Worm (Caenorhabditis elegans): ENCODE data around the gene C17H12.2.

The C17H12.2 gene

DNA sequence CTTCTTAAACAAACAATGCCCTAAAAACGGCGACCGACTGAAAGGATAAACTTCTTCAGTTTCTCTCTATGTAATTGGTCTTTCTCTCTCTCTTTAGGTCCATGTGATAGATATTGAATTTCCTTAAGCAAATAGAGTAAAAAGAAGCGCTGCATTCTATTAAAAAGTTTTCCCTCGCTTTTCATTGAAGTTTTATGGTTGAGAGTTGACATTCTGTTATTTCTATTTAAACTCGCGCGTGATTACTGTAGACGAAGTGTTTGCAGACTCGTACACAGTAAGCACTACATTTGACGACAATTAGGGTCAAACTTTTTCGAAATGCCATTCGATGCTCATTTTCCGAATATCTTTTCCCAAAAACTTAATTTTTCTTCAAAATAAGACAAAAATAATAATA lies 13.1 kb downstream of the C17H12.2 start:
- TF ChIP-seq hmg-1.2 (GFP tag; IDR thresholded peaks at IDR 0.05), result peak; percentile 15; the same call in 1 of the 2 replicates
- 0 out of 2 replicates have a peak, but pooled peaks have one; percentile 19 for TF ChIP-seq D2030.7 (GFP tag; IDR thresholded peaks at IDR 0.05)
- peak; percentile 19 for TF ChIP-seq xnd-1 (tag; optimal IDR thresholded peaks at IDR 0.05)
- peak; percentile 20; the same call in 1 of the 2 replicates for TF ChIP-seq madf-8 (GFP tag; conservative IDR thresholded peaks at IDR 0.05)
- TF ChIP-seq dpl-1 (GFP tag; optimal IDR thresholded peaks at IDR 0.05), result peak; percentile 34
- TF ChIP-seq lsl-1 (GFP tag; optimal IDR thresholded peaks at IDR 0.05), result peak; percentile 79
- peak; percentile 61 for TF ChIP-seq efl-1 (GFP tag; optimal IDR thresholded peaks at IDR 0.05)
- no peak for TF ChIP-seq repo-1 (tag; optimal IDR thresholded peaks at IDR 0.05)
- no peak for TF ChIP-seq lag-1 (GFP tag; IDR thresholded peaks at IDR 0.05)
- no peak for TF ChIP-seq sea-2 (GFP tag; IDR thresholded peaks at IDR 0.05)
- TF ChIP-seq snpc-4 (GFP tag; optimal IDR thresholded peaks at IDR 0.05), result no peak
- peak in 2 of 4 experiments; percentile 65 to 71 for TF ChIP-seq snpc-4 (tag; optimal IDR thresholded peaks at IDR 0.05)
- peak; percentile 32 for TF ChIP-seq unc-130 (GFP tag; optimal IDR thresholded peaks at IDR 0.05)
- TF ChIP-seq lin-54 (GFP tag; optimal IDR thresholded peaks at IDR 0.05), result peak; percentile 46

DNA sequence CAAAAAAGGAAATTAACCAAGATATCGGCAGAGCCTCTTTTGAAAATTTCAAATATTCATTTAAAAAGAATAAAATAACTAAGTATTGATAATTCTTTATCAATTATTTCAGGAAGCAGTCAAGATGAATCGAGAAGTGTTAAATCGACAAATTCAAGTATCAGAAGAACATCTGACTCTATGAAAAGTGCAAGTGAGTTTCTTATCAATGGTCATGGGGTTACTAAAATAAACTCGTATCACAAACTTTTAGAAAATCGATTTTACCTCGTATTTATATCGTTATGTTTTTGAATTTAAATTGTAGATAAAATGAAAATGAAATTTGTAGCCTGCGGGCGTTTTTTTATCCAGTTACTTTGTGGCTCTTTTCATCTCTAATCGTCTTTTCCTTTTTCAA lies 18.7 kb downstream of the C17H12.2 start:
- no peak for TF ChIP-seq efl-1 (GFP tag; optimal IDR thresholded peaks at IDR 0.05)
- no peak for TF ChIP-seq cebp-2 (GFP tag; IDR thresholded peaks at IDR 0.05)
- no peak for TF ChIP-seq T26A5.8 (tag; optimal IDR thresholded peaks at IDR 0.05)
- peak; percentile 3 for TF ChIP-seq nhr-80 (tag; optimal IDR thresholded peaks at IDR 0.05)
- TF ChIP-seq F23B12.7 (tag; optimal IDR thresholded peaks at IDR 0.05; ENCODE audit: insufficient read depth), result no peak
- TF ChIP-seq lag-1 (GFP tag; IDR thresholded peaks at IDR 0.05), result no peak

DNA sequence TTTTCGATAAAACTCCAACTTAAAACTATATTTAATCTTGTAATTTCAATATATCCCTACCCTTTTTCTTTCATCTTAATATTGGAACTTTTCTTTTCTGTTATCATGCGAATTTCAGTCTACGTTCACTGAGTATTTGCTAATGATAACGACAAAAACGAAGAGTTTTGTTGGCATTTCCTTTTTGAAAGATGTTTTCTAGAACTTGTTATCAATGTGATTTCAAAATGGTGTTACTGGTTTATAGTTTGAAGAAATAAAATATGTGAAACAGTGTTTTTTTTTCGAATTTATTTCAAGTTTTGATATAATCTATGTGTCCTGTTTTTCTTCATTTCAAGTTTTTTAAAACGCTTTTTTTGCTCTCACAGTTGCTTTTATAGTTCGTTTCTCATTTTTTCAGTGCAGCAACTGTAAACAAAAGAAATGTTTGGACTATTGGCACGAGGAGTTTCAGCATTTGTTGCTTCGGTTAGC lies 19.8 kb downstream of the C17H12.2 start, which contains the start of gene anat-1:
Gene anat-1 (plus strand): TSS at position 427 of the 477 bp plus-strand sequence.
- no peak for TF ChIP-seq T07F8.4 (tag; optimal IDR thresholded peaks at IDR 0.05)
- TF ChIP-seq snpc-1.1 (tag; optimal IDR thresholded peaks at IDR 0.05; ENCODE audit: insufficient read depth), result no peak
- no peak for TF ChIP-seq madf-3 (GFP tag; IDR thresholded peaks at IDR 0.05)
- TF ChIP-seq zfh-2 (GFP tag; conservative IDR thresholded peaks at IDR 0.05), result no peak
- no peak for TF ChIP-seq F22D6.2 (tag; optimal IDR thresholded peaks at IDR 0.05)
- TF ChIP-seq lin-26 (GFP tag; IDR thresholded peaks at IDR 0.05), result no peak
- no peak for TF ChIP-seq akir-1 (GFP tag; optimal IDR thresholded peaks at IDR 0.05)
- TF ChIP-seq nhr-80 (tag; optimal IDR thresholded peaks at IDR 0.05), result no peak
- no peak for TF ChIP-seq bed-1 (GFP tag; IDR thresholded peaks at IDR 0.05)
- TF ChIP-seq repo-1 (tag; optimal IDR thresholded peaks at IDR 0.05), result no peak

DNA sequence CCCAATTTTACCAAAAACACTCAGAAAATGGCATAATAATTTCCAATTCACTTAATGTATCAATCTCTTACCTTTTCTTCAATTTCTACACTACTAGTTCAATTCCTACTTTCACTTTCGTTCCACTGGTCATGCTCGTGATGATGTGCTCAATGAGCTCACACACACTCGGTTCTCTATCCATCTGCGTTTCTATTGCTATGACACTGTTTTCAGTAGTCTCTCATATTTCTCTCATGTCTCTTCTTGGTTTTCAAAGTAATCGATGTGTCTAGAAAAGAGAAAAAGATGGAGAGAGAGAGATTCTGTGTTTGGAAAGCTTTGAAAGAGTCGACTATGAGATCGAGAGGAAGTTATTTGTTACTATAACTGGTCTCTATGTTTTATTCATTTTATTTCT lies 23.0 kb downstream of the C17H12.2 start:
- TF ChIP-seq lin-40 (tag; optimal IDR thresholded peaks at IDR 0.05) (peak; percentile 36), attf-5 (GFP tag; optimal IDR thresholded peaks at IDR 0.05) (peak; percentile 3), hmg-20 (GFP tag; IDR thresholded peaks at IDR 0.05) (no peak), cebp-1 (GFP tag; IDR thresholded peaks at IDR 0.05) (no peak), cebp-1 (tag; optimal IDR thresholded peaks at IDR 0.05) (peak; percentile 56), nhr-80 (tag; optimal IDR thresholded peaks at IDR 0.05) (peak; percentile 33), hmg-1.2 (GFP tag; IDR thresholded peaks at IDR 0.05) (peak; percentile 90), sdz-38 (tag; optimal IDR thresholded peaks at IDR 0.05) (no peak), K12H6.12 (tag; optimal IDR thresholded peaks at IDR 0.05) (peak; percentile 24)

DNA sequence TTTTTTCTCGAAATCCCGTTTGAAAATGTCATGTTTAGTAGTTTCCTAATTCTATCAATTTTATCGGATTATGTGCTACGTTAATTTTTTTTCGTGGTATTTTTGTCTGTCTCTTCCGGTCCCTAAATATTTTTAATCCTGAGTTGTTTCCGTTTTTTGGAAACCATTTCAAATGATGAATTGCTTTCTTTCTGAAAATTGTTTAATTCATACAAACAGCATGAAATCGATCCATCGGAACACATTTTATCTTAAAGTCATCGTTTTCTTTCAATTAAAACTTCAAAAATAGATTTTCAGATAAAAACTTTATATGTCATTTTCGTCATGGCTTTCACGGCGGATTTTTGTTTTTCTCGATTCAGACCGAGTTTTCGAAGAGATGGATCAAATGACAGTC lies 27.9 kb downstream of the C17H12.2 start, which contains the start of gene spd-3:
Gene spd-3 (plus strand): TSS at position 301 of the 400 bp plus-strand sequence.
- TF ChIP-seq nfya-1 (tag; optimal IDR thresholded peaks at IDR 0.05; ENCODE audit: borderline replicate concordance, insufficient read depth) (no peak), mcd-1 (GFP tag; IDR thresholded peaks at IDR 0.05) (no peak), snpc-4 (GFP tag; optimal IDR thresholded peaks at IDR 0.05) (no peak), snpc-4 (tag; optimal IDR thresholded peaks at IDR 0.05) (peak in 1 of 4 experiments; percentile 40), ceh-27 (GFP tag; optimal IDR thresholded peaks at IDR 0.05) (no peak), aptf-3 (GFP tag; IDR thresholded peaks at IDR 0.05) (no peak), B0019.2 (GFP tag; conservative IDR thresholded peaks at IDR 0.05) (no peak), snpc-3.4 (tag; optimal IDR thresholded peaks at IDR 0.05) (peak; percentile 12), madf-8 (GFP tag; conservative IDR thresholded peaks at IDR 0.05) (no peak), dpff-1 (tag; optimal IDR thresholded peaks at IDR 0.05) (no peak)
